Fruit fly (Drosophila melanogaster): ENCODE measurements around the gene CG15602.
A peak's percentile ranks its signal among the peaks of the same experiment; 100 is the strongest.

The CG15602 gene

dm6 chrX:15785429-15786239 lies 13.6 kb upstream of the CG15602 start, which contains the start of the genes Paf-AHalpha and mRpS30:
Gene Paf-AHalpha, minus strand, starts transcription at chrX:15785583.
Gene mRpS30, plus strand, starts transcription at chrX:15786047.
- no peak for TF ChIP-seq fru (GFP tag; optimal IDR thresholded peaks at IDR 0.05)
- no peak for TF ChIP-seq usp (GFP tag; optimal IDR thresholded peaks at IDR 0.05)
- no peak for TF ChIP-seq ey (GFP tag; optimal IDR thresholded peaks at IDR 0.05)
- TF ChIP-seq Jra (GFP tag; optimal IDR thresholded peaks at IDR 0.05) = peak; percentile 22
- TF ChIP-seq h (GFP tag; optimal IDR thresholded peaks at IDR 0.05) = no peak
- TF ChIP-seq tai (GFP tag; optimal IDR thresholded peaks at IDR 0.05) = no peak
- TF ChIP-seq Dif (GFP tag; optimal IDR thresholded peaks at IDR 0.05; ENCODE audit: partially characterized antibody) = no peak
- TF ChIP-seq Hr83 (GFP tag; optimal IDR thresholded peaks at IDR 0.05; ENCODE audit: poor library complexity, severe bottlenecking) = peak; percentile 45

- TF ChIP-seq Mio (GFP tag; optimal IDR thresholded peaks at IDR 0.05) (no peak), dl (GFP tag; optimal IDR thresholded peaks at IDR 0.05; ENCODE audit: insufficient read depth in 1 of 2, partially characterized antibody in 2 of 2) (no peak), Hnf4 (GFP tag; optimal IDR thresholded peaks at IDR 0.05) (no peak), CrebA (GFP tag; optimal IDR thresholded peaks at IDR 0.05; ENCODE audit: borderline replicate concordance) (no peak), GATAd (GFP tag; optimal IDR thresholded peaks at IDR 0.05) (no peak), Rel (GFP tag; optimal IDR thresholded peaks at IDR 0.05) (no peak), Rel (tag; optimal IDR thresholded peaks at IDR 0.05) (no peak)
Measured at dm6 chrX:15786242-15786641, 13.0 kb upstream of the CG15602 start.

dm6 chrX:15788235-15789187 lies 10.7 kb upstream of the CG15602 start, which contains the start of gene Rhp:
Gene Rhp, plus strand, starts transcription at chrX:15788897.
- TF ChIP-seq Mio (GFP tag; optimal IDR thresholded peaks at IDR 0.05) (no peak), Hr78 (GFP tag; optimal IDR thresholded peaks at IDR 0.05) (no peak), dl (GFP tag; optimal IDR thresholded peaks at IDR 0.05; ENCODE audit: insufficient read depth in 1 of 2, partially characterized antibody in 2 of 2) (no peak), CG32264 (GFP tag; optimal IDR thresholded peaks at IDR 0.05) (peak; percentile 12), pan (optimal IDR thresholded peaks at IDR 0.05) (no peak), usp (GFP tag; optimal IDR thresholded peaks at IDR 0.05) (no peak), psq (GFP tag; optimal IDR thresholded peaks at IDR 0.05) (peak; percentile 15), dsf (GFP tag; optimal IDR thresholded peaks at IDR 0.05; ENCODE audit: borderline replicate concordance) (no peak), N (GFP tag; optimal IDR thresholded peaks at IDR 0.05) (no peak), woc (GFP tag; optimal IDR thresholded peaks at IDR 0.05) (no peak), foxo (GFP tag; optimal IDR thresholded peaks at IDR 0.05) (peak in 1 of 2 experiments; percentile 30), sage (GFP tag; optimal IDR thresholded peaks at IDR 0.05) (peak; percentile 34), Dfd (GFP tag; optimal IDR thresholded peaks at IDR 0.05) (no peak), Rel (GFP tag; optimal IDR thresholded peaks at IDR 0.05) (no peak), Rel (tag; optimal IDR thresholded peaks at IDR 0.05) (no peak), lola (GFP tag; optimal IDR thresholded peaks at IDR 0.05) (no peak), dmrt93B (GFP tag; optimal IDR thresholded peaks at IDR 0.05) (no peak), tai (GFP tag; optimal IDR thresholded peaks at IDR 0.05) (no peak), Jra (GFP tag; optimal IDR thresholded peaks at IDR 0.05) (no peak), OdsH (GFP tag; optimal IDR thresholded peaks at IDR 0.05) (peak; percentile 66), Dif (GFP tag; optimal IDR thresholded peaks at IDR 0.05; ENCODE audit: partially characterized antibody) (no peak), ey (GFP tag; optimal IDR thresholded peaks at IDR 0.05) (no peak), Abd-B (GFP tag; optimal IDR thresholded peaks at IDR 0.05) (no peak), sv (GFP tag; optimal IDR thresholded peaks at IDR 0.05) (no peak), Hr83 (GFP tag; optimal IDR thresholded peaks at IDR 0.05; ENCODE audit: poor library complexity, severe bottlenecking) (peak; percentile 52), CrebA (GFP tag; optimal IDR thresholded peaks at IDR 0.05; ENCODE audit: borderline replicate concordance) (no peak), rgr (GFP tag; optimal IDR thresholded peaks at IDR 0.05) (peak; percentile 45), brk (GFP tag; optimal IDR thresholded peaks at IDR 0.05) (no peak), GATAd (GFP tag; optimal IDR thresholded peaks at IDR 0.05) (no peak), Myc (optimal IDR thresholded peaks at IDR 0.05) (no peak), Sp1 (GFP tag; optimal IDR thresholded peaks at IDR 0.05) (peak; percentile 70), br (GFP tag; optimal IDR thresholded peaks at IDR 0.05) (no peak), Hnf4 (GFP tag; optimal IDR thresholded peaks at IDR 0.05) (peak; percentile 40), CG9705 (GFP tag; optimal IDR thresholded peaks at IDR 0.05) (peak; percentile 41), HLH106 (tag; optimal IDR thresholded peaks at IDR 0.05) (peak; percentile 9), fru (GFP tag; optimal IDR thresholded peaks at IDR 0.05) (peak; percentile 5), h (GFP tag; optimal IDR thresholded peaks at IDR 0.05) (peak; percentile 50), jim (GFP tag; optimal IDR thresholded peaks at IDR 0.05) (no peak), Vsx2 (GFP tag; optimal IDR thresholded peaks at IDR 0.05; ENCODE audit: partially characterized antibody) (no peak)
